Worm (Caenorhabditis elegans) whole organism, L1 larva: Measurements from ENCODE around the gene H03G16.5.
A peak's percentile ranks its signal among the peaks of the same experiment; 100 is the strongest.

Experiments used
- C04F5.9 ChIP-seq: sonication (generic microtip); optimal IDR thresholded peaks from 2 replicates; lab custom pipeline; 2016; ENCODE audit warnings: missing genetic modification characterization, missing compliant biosample characterization
- C34B4.2 ChIP-seq: sonication (generic microtip); optimal IDR thresholded peaks from 2 replicates; lab custom pipeline; 2017; ENCODE audit warnings: mild to moderate bottlenecking, missing genetic modification characterization, missing compliant biosample characterization
- F16B12.6 ChIP-seq: fragments of 150-350 bp; optimal IDR thresholded peaks from 2 replicates; lab custom pipeline; 2014; ENCODE audit warnings: missing biosample characterization, missing genetic modification characterization
- Y116A8C.19 ChIP-seq: sonication (generic microtip); optimal IDR thresholded peaks from 2 replicates; lab custom pipeline; 2016; ENCODE audit warnings: missing compliant biosample characterization, missing genetic modification characterization, borderline replicate concordance
- aly-2 ChIP-seq: fragments of 150-350 bp; optimal IDR thresholded peaks from 2 replicates; lab custom pipeline; 2014; ENCODE audit warnings: missing biosample characterization, missing genetic modification characterization
- ama-1 ChIP-seq: fragments of 150-350 bp; optimal IDR thresholded peaks from 2 replicates; lab custom pipeline; 2014
- blmp-1 ChIP-seq: fragments of 150-350 bp; optimal IDR thresholded peaks from 2 replicates; lab custom pipeline; 2014; ENCODE audit warnings: missing biosample characterization, missing genetic modification characterization
- ceh-88 ChIP-seq: fragments of 200-800 bp; sonication (Bioruptor generic); IDR thresholded peaks from 2 replicates; pipeline ENCODE4 v1.3.6; 2022; ENCODE audit warnings: missing genetic modification characterization, missing compliant biosample characterization
- ceh-90 ChIP-seq: sonication (generic microtip); optimal IDR thresholded peaks from 2 replicates; lab custom pipeline; 2016; ENCODE audit warnings: missing genetic modification characterization, missing compliant biosample characterization
- ces-1 ChIP-seq: fragments of 150-350 bp; optimal IDR thresholded peaks from 2 replicates; lab custom pipeline; 2014; ENCODE audit warnings: missing biosample characterization, missing genetic modification reagents, missing genetic modification characterization
- dpl-1 ChIP-seq, 3 experiments: fragments of 150-350 bp in 2 of 3; sonication (generic microtip) in 1 of 3; optimal IDR thresholded peaks; 2 replicates each; lab custom pipeline; 2014 to 2017; ENCODE audit warnings: missing biosample characterization in 3 of 3, missing genetic modification characterization in 3 of 3, missing genetic modification reagents in 3 of 3
- dsc-1 ChIP-seq: sonication (generic microtip); optimal IDR thresholded peaks from 2 replicates; lab custom pipeline; 2016; ENCODE audit warnings: mild to moderate bottlenecking, missing genetic modification characterization, missing compliant biosample characterization
- efl-1 ChIP-seq, 4 experiments: fragments of 150-350 bp; optimal IDR thresholded peaks in 3 of 4; peaks in 1 of 4; 1 replicate in 1 of 4; 2 replicates in 3 of 4; lab custom pipeline; 2014; ENCODE audit warnings: missing biosample characterization in 2 of 4, missing genetic modification characterization in 2 of 4, missing genetic modification reagents in 2 of 4
- efl-3 ChIP-seq: fragments of 200-800 bp; sonication (Bioruptor generic); optimal IDR thresholded peaks from 2 replicates; lab custom pipeline; 2018; ENCODE audit warnings: mild to moderate bottlenecking, missing genetic modification characterization, missing compliant biosample characterization
- elt-3 ChIP-seq, 6 experiments: fragments of 150-350 bp in 1 of 6; sonication (generic microtip); optimal IDR thresholded peaks; 2 replicates each; lab custom pipeline; 2017 to 2018; ENCODE audit warnings: missing biosample characterization in 6 of 6, missing genetic modification characterization in 6 of 6, inconsistent platforms in 1 of 6
- fkh-10 ChIP-seq: sonication (generic microtip); optimal IDR thresholded peaks from 2 replicates; lab custom pipeline; 2017; ENCODE audit warnings: missing biosample characterization, missing genetic modification reagents, missing genetic modification characterization
- fkh-8 ChIP-seq: sonication (generic microtip); optimal IDR thresholded peaks from 2 replicates; lab custom pipeline; 2016; ENCODE audit warnings: mild to moderate bottlenecking, missing genetic modification characterization, missing compliant biosample characterization
- hlh-4 ChIP-seq: sonication (generic microtip); optimal IDR thresholded peaks from 2 replicates; lab custom pipeline; 2016; ENCODE audit warnings: mild to moderate bottlenecking, missing genetic modification characterization, missing compliant biosample characterization
- hpl-2 ChIP-seq: fragments of 150-350 bp; optimal IDR thresholded peaks from 2 replicates; lab custom pipeline; 2014; ENCODE audit warnings: missing biosample characterization, missing genetic modification reagents, missing genetic modification characterization
- irx-1 ChIP-seq: sonication (generic microtip); optimal IDR thresholded peaks from 2 replicates; lab custom pipeline; 2016; ENCODE audit warnings: missing genetic modification characterization, missing compliant biosample characterization
- isw-1 ChIP-seq: fragments of 200-800 bp; sonication (Bioruptor generic); IDR thresholded peaks from 2 replicates; pipeline ENCODE4 v1.3.6; 2022; ENCODE audit warnings: missing genetic modification characterization, missing compliant biosample characterization
- lin-13 ChIP-seq: fragments of 150-350 bp; optimal IDR thresholded peaks from 2 replicates; lab custom pipeline; 2014; ENCODE audit warnings: missing biosample characterization, missing genetic modification reagents, missing genetic modification characterization
- lin-14 ChIP-seq: fragments of 200-800 bp; sonication (Bioruptor generic); optimal IDR thresholded peaks from 2 replicates; lab custom pipeline; 2018; ENCODE audit warnings: mild to moderate bottlenecking, missing genetic modification characterization, moderate library complexity, missing compliant biosample characterization
- lin-15B ChIP-seq: fragments of 150-350 bp; sonication (generic microtip); optimal IDR thresholded peaks from 3 replicates; lab custom pipeline; 2014; ENCODE audit warnings: missing biosample characterization, missing genetic modification characterization
- mdl-1 ChIP-seq, 2 experiments: fragments of 150-350 bp; optimal IDR thresholded peaks; 2 replicates each; lab custom pipeline; 2014 to 2017; ENCODE audit warnings: missing biosample characterization in 2 of 2, missing genetic modification characterization in 2 of 2, inconsistent platforms in 1 of 2
- nhr-11 ChIP-seq: fragments of 150-350 bp; optimal IDR thresholded peaks from 2 replicates; lab custom pipeline; 2014; ENCODE audit warnings: missing biosample characterization, missing genetic modification characterization
- nhr-19 ChIP-seq: fragments of 200-800 bp; sonication (Bioruptor generic); conservative IDR thresholded peaks from 2 replicates; pipeline ENCODE4 v1.3.6; 2022; ENCODE audit warnings: missing genetic modification characterization, missing compliant biosample characterization
- nhr-28 ChIP-seq: fragments of 150-350 bp; optimal IDR thresholded peaks from 2 replicates; lab custom pipeline; 2014; ENCODE audit warnings: missing biosample characterization, missing genetic modification characterization
- nhr-47 ChIP-seq: sonication (generic microtip); optimal IDR thresholded peaks from 2 replicates; lab custom pipeline; 2016; ENCODE audit warnings: mild to moderate bottlenecking, missing genetic modification characterization, moderate library complexity, missing compliant biosample characterization
- nhr-71 ChIP-seq: sonication (generic microtip); optimal IDR thresholded peaks from 2 replicates; lab custom pipeline; 2016; ENCODE audit warnings: mild to moderate bottlenecking, missing genetic modification characterization, moderate library complexity, missing compliant biosample characterization
- nhr-76 ChIP-seq: sonication (generic microtip); optimal IDR thresholded peaks from 2 replicates; lab custom pipeline; 2017; ENCODE audit warnings: missing biosample characterization, missing genetic modification characterization
- nhr-77 ChIP-seq: fragments of 150-350 bp; optimal IDR thresholded peaks from 2 replicates; lab custom pipeline; 2014; ENCODE audit warnings: missing biosample characterization, missing genetic modification characterization
- nhr-84 ChIP-seq: sonication (generic microtip); optimal IDR thresholded peaks from 2 replicates; lab custom pipeline; 2017; ENCODE audit warnings: missing biosample characterization, missing genetic modification characterization
- nhr-85 ChIP-seq: sonication (generic microtip); peaks from one replicate; lab custom pipeline; 2016; ENCODE audit warnings: missing genetic modification characterization, inconsistent platforms, missing compliant biosample characterization
- nhr-90 ChIP-seq: sonication (generic microtip); optimal IDR thresholded peaks from 2 replicates; lab custom pipeline; 2016; ENCODE audit warnings: mild to moderate bottlenecking, missing genetic modification characterization, missing compliant biosample characterization; ENCODE audit not compliant: poor library complexity
- pag-3 ChIP-seq: sonication (generic microtip); optimal IDR thresholded peaks from 2 replicates; lab custom pipeline; 2017; ENCODE audit warnings: missing genetic modification characterization, mild to moderate bottlenecking, missing compliant biosample characterization, antibody characterized with exemption, borderline replicate concordance; ENCODE audit not compliant: insufficient read depth
- rnt-1 ChIP-seq: sonication (generic microtip); optimal IDR thresholded peaks from 2 replicates; lab custom pipeline; 2016; ENCODE audit warnings: mild to moderate bottlenecking, missing genetic modification characterization, moderate library complexity, missing compliant biosample characterization
- skn-1 ChIP-seq: fragments of 150-350 bp; optimal IDR thresholded peaks from 2 replicates; lab custom pipeline; 2014; ENCODE audit warnings: missing biosample characterization, missing genetic modification characterization
- snpc-4 ChIP-seq: fragments of 150-350 bp; optimal IDR thresholded peaks from 2 replicates; lab custom pipeline; 2014; ENCODE audit warnings: missing biosample characterization, missing genetic modification characterization
- snu-23 ChIP-seq: sonication (generic microtip); optimal IDR thresholded peaks from 2 replicates; lab custom pipeline; 2016; ENCODE audit warnings: missing genetic modification characterization, missing compliant biosample characterization
- sox-4 ChIP-seq: sonication (generic microtip); optimal IDR thresholded peaks from 2 replicates; lab custom pipeline; 2016; ENCODE audit warnings: missing genetic modification characterization, missing compliant biosample characterization
- swsn-7 ChIP-seq: sonication (generic microtip); optimal IDR thresholded peaks from 2 replicates; lab custom pipeline; 2016; ENCODE audit warnings: missing genetic modification characterization, missing compliant biosample characterization
- tbx-2 ChIP-seq: sonication (generic microtip); optimal IDR thresholded peaks from 2 replicates; lab custom pipeline; 2016; ENCODE audit warnings: missing genetic modification characterization, missing compliant biosample characterization
- unc-30 ChIP-seq: sonication (generic microtip); optimal IDR thresholded peaks from 2 replicates; lab custom pipeline; 2017; ENCODE audit warnings: missing biosample characterization, missing genetic modification characterization
- unc-86 ChIP-seq: sonication (generic microtip); optimal IDR thresholded peaks from 2 replicates; lab custom pipeline; 2016; ENCODE audit warnings: missing genetic modification characterization, missing compliant biosample characterization
- vab-15 ChIP-seq: sonication (generic microtip); optimal IDR thresholded peaks from 2 replicates; lab custom pipeline; 2017; ENCODE audit warnings: missing genotype, mild to moderate bottlenecking, missing genetic modification characterization, missing compliant biosample characterization
- zip-4 ChIP-seq: fragments of 200-800 bp; sonication (Bioruptor generic); optimal IDR thresholded peaks from 2 replicates; lab custom pipeline; 2018; ENCODE audit warnings: mild to moderate bottlenecking, missing genetic modification characterization, moderate library complexity, missing compliant biosample characterization
- ztf-11 ChIP-seq, 2 experiments: sonication (generic microtip); optimal IDR thresholded peaks; 2 replicates each; lab custom pipeline; 2016 to 2017; ENCODE audit warnings: missing genetic modification characterization in 2 of 2, missing biosample characterization in 1 of 2, missing compliant biosample characterization in 1 of 2

The H03G16.5 gene

ce11 chrX:15042549-15042948 is 14.1 kb downstream of the H03G16.5 start:
- TF ChIP-seq nhr-11 (tag; lab: Kevin White, UChicago) (no peak), lin-14 (GFP tag; lab: Kevin White, UChicago) (peak; percentile 31), blmp-1 (tag; lab: Kevin White, UChicago) (peak; percentile 23), nhr-85 (peak; percentile 64)

DNA sequence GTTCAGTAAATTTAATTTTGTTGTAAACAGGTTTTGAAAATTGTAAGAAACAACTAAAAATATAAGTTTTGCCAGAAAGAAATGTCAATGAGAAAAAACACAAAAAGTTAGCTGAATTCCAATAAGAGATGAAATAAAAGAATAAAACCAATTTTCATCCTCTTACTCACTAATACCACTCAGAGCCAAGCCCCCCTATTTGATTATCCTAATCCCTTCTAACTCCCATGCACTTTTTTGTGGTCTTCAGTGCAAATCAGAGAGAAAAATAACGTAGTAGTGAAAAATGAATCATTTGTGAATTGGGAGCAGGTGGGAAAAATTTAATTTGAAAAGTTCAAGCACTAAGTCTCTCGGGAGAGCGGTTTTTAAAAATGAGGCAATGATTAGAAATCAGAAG is 15.3 kb downstream of the H03G16.5 start:
- TF ChIP-seq tbx-2, result no peak
- TF ChIP-seq fkh-8 (tag; lab: Kevin White, UChicago), result peak; percentile 9
- TF ChIP-seq snpc-4, result no peak

DNA sequence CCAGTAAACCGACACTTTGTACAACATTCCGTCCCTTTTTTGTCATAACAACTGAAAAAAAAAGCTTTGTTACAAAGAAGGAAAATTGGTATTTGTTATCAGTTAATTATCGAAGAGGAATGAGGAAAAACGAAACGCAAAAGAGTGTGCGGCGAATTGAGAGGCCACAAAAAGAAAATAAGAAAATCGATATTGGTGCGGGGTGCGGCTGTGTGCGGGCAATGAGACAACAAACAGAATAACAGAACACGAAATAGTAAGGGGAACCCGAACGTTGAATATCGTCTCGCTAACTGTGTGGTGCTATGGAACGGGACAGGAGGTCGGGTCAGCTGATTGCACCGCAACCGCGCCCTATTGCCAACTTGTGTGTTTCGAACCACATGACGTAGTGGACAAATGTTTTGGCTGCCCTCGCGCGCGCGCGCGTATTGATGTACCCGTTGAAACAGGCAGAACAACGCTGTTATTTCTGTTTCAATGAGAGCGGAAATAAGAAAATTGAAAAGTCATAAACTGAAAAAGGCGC is 16.0 kb downstream of the H03G16.5 start, which contains the start of gene C18B12.4:
Gene C18B12.4 (minus strand): TSS at position 51 of the 529 bp plus-strand sequence.
- peak; percentile 54 for TF ChIP-seq nhr-77 (tag; lab: Kevin White, UChicago)
- no peak for TF ChIP-seq sox-4 (tag; lab: Kevin White, UChicago)
- TF ChIP-seq fkh-10, result peak; percentile 30
- TF ChIP-seq nhr-28 (tag; lab: Kevin White, UChicago), result no peak
- no peak for TF ChIP-seq C34B4.2 (tag; lab: Kevin White, UChicago)
- no peak for TF ChIP-seq hlh-4 (tag; lab: Kevin White, UChicago)
- TF ChIP-seq rnt-1 (tag; lab: Kevin White, UChicago), result peak; percentile 87
- no peak for TF ChIP-seq zip-4 (GFP tag; lab: Kevin White, UChicago)
- no peak for TF ChIP-seq nhr-76 (tag; lab: Kevin White, UChicago)
- TF ChIP-seq snu-23 (GFP tag; lab: Kevin White, UChicago), result peak; percentile 94
- TF ChIP-seq mdl-1 (tag; optimal IDR thresholded peaks at IDR 0.05; lab: Kevin White, UChicago), result peak in 1 of 2 experiments; percentile 93
- peak; percentile 89 for TF ChIP-seq vab-15
- TF ChIP-seq efl-1 (optimal IDR thresholded peaks at IDR 0.05; lab: Kevin White, UChicago), result peak; percentile 58 to 69
- peak; percentile 63 to 95 for TF ChIP-seq efl-1 (GFP tag; optimal IDR thresholded peaks at IDR 0.05 in 1 of 2; lab: Kevin White, UChicago)
- TF ChIP-seq dpl-1 (GFP tag; optimal IDR thresholded peaks at IDR 0.05; lab: Kevin White, UChicago), result peak; percentile 70 to 82 (median 77)
- TF ChIP-seq dsc-1, result no peak
- no peak for TF ChIP-seq efl-3 (GFP tag; lab: Kevin White, UChicago)
- peak; percentile 49; the same call in 1 of the 2 replicates for TF ChIP-seq isw-1 (GFP tag; lab: Robert Waterston, UW)
- TF ChIP-seq unc-86, result peak; percentile 69
- TF ChIP-seq nhr-11 (tag; lab: Kevin White, UChicago), result no peak
- peak in 1 of 2 experiments; percentile 19 for TF ChIP-seq ztf-11 (tag; optimal IDR thresholded peaks at IDR 0.05; lab: Kevin White, UChicago)
- TF ChIP-seq elt-3 (tag; optimal IDR thresholded peaks at IDR 0.05; lab: Kevin White, UChicago), result peak in 2 of 6 experiments; percentile 69 to 84
- no peak for TF ChIP-seq nhr-84 (tag; lab: Kevin White, UChicago)
- TF ChIP-seq irx-1 (tag; lab: Kevin White, UChicago), result peak; percentile 70
- peak; percentile 93 for TF ChIP-seq lin-13 (GFP tag; lab: Kevin White, UChicago)
- TF ChIP-seq ceh-90 (tag; lab: Kevin White, UChicago), result no peak
- no peak for TF ChIP-seq unc-30 (tag; lab: Kevin White, UChicago)
- TF ChIP-seq ces-1, result no peak
- TF ChIP-seq nhr-19 (GFP tag; lab: Robert Waterston, UW), result peak; percentile 87
- TF ChIP-seq F16B12.6 (tag; lab: Kevin White, UChicago), result peak; percentile 19
- TF ChIP-seq ceh-88 (GFP tag; lab: Robert Waterston, UW), result peak; percentile 74; the same call in 1 of the 2 replicates
- no peak for TF ChIP-seq ama-1
- peak; percentile 96 for TF ChIP-seq nhr-71 (tag; lab: Kevin White, UChicago)
- peak; percentile 71 for TF ChIP-seq lin-15B
- no peak for TF ChIP-seq hpl-2 (GFP tag; lab: Kevin White, UChicago)
- peak; percentile 35 for TF ChIP-seq C04F5.9 (tag; lab: Kevin White, UChicago)
- TF ChIP-seq Y116A8C.19 (tag; lab: Kevin White, UChicago), result no peak
- TF ChIP-seq tbx-2, result peak; percentile 86
- TF ChIP-seq swsn-7 (tag; lab: Kevin White, UChicago), result peak; percentile 78
- peak; percentile 74 for TF ChIP-seq pag-3 (tag; lab: Kevin White, UChicago)
- peak; percentile 93 for TF ChIP-seq skn-1
- TF ChIP-seq nhr-90 (tag; lab: Kevin White, UChicago), result peak; percentile 73
- TF ChIP-seq nhr-47 (tag; lab: Kevin White, UChicago), result peak; percentile 77
- TF ChIP-seq aly-2, result no peak
- peak; percentile 97 for TF ChIP-seq lin-14 (GFP tag; lab: Kevin White, UChicago)
